Worm (Caenorhabditis elegans): Measurements from ENCODE around the gene T26A8.3.

T26A8.3 gene

DNA sequence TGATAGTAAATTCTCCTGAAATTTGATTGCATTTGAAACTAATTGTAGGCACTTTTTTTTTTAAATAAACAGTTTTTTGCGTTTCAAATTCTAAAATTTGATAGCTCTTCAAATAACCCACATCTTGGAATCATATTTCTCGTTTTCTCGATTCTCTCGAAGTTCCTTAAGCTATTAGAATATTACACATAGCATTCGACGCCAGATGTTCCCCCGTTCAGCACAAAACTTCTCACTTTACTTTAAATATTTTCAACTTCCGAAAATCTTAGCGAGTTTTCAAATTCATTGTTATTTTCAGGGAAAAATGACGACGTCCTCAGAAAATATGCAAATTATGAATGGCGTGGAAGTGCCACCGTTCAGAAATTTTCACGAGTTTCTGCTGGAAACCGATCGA is 46.8 kb downstream of the T26A8.3 start, which contains the start of gene praf-3:
praf-3 (plus strand) TSS at position 301 of the 400 bp plus-strand sequence.
- TF ChIP-seq fkh-2 (tag; optimal IDR thresholded peaks at IDR 0.05) = no peak
- no peak for TF ChIP-seq fkh-10 (GFP tag; optimal IDR thresholded peaks at IDR 0.05)
- no peak for TF ChIP-seq egl-5 (tag; optimal IDR thresholded peaks at IDR 0.05)
- no peak for TF ChIP-seq nhr-12 (tag; optimal IDR thresholded peaks at IDR 0.05)
- TF ChIP-seq unc-62 (GFP tag; optimal IDR thresholded peaks at IDR 0.05) = no peak
- no peak for TF ChIP-seq mml-1 (tag; optimal IDR thresholded peaks at IDR 0.05)
- no peak for TF ChIP-seq lin-39 (tag; optimal IDR thresholded peaks at IDR 0.05)
- no peak for TF ChIP-seq ZK546.5 (tag; optimal IDR thresholded peaks at IDR 0.05)
- TF ChIP-seq pha-4 (tag; optimal IDR thresholded peaks at IDR 0.05) = no peak
- no peak for TF ChIP-seq sea-2 (GFP tag; optimal IDR thresholded peaks at IDR 0.05)
- TF ChIP-seq snpc-4 (tag; optimal IDR thresholded peaks at IDR 0.05) = no peak
- no peak for TF ChIP-seq nhr-28 (tag; optimal IDR thresholded peaks at IDR 0.05)
- TF ChIP-seq ceh-9 (tag; optimal IDR thresholded peaks at IDR 0.05) = no peak
- no peak for TF ChIP-seq nfya-1 (tag; optimal IDR thresholded peaks at IDR 0.05; ENCODE audit: insufficient read depth)
- TF ChIP-seq fos-1 (tag; optimal IDR thresholded peaks at IDR 0.05) = no peak
- no peak for TF ChIP-seq nhr-77 (tag; optimal IDR thresholded peaks at IDR 0.05)
- TF ChIP-seq ztf-4 (tag; optimal IDR thresholded peaks at IDR 0.05) = no peak
- TF ChIP-seq jun-1 (tag; optimal IDR thresholded peaks at IDR 0.05) = no peak
- no peak for TF ChIP-seq mdl-1 (tag; optimal IDR thresholded peaks at IDR 0.05)
- TF ChIP-seq pqm-1 (tag; optimal IDR thresholded peaks at IDR 0.05) = no peak

DNA sequence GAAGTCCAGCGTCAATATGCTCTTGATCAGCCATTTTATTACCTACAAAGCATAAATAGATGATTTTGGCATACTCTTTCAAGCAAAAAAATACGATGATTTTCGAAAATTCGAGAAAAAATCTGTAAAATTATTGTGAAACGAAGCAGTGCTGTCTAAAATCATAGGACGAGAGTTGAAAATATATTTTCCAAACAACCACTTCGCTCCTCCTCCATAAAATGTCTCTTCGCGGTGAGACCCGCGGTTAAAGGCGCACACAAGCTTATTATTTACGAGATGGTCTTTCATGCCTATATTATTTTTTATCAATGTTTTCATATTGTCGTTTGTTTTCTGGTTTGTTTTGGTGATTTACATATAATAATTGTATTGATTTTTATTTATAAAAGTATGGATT is 47.2 kb downstream of the T26A8.3 start, which contains the start of gene nap-1:
nap-1 (minus strand) TSS at position 42 of the 400 bp plus-strand sequence.
- peak; percentile 58 for TF ChIP-seq elt-2 (tag; optimal IDR thresholded peaks at IDR 0.05)
- peak; percentile 95 for TF ChIP-seq pha-4 (tag; optimal IDR thresholded peaks at IDR 0.05)
- TF ChIP-seq aly-2 (tag; optimal IDR thresholded peaks at IDR 0.05) = no peak
- TF ChIP-seq jun-1 (tag; optimal IDR thresholded peaks at IDR 0.05) = no peak
- peak; percentile 87 for TF ChIP-seq nfya-1 (tag; optimal IDR thresholded peaks at IDR 0.05; ENCODE audit: insufficient read depth)
- TF ChIP-seq nhr-12 (tag; optimal IDR thresholded peaks at IDR 0.05) = no peak
- TF ChIP-seq nhr-67 (tag; optimal IDR thresholded peaks at IDR 0.05) = no peak
- TF ChIP-seq ceh-28 (tag; optimal IDR thresholded peaks at IDR 0.05) = peak; percentile 39
- TF ChIP-seq egl-5 (tag; optimal IDR thresholded peaks at IDR 0.05) = peak; percentile 85
- TF ChIP-seq hmg-11 (tag; optimal IDR thresholded peaks at IDR 0.05) = peak; percentile 68
- no peak for TF ChIP-seq mml-1 (tag; optimal IDR thresholded peaks at IDR 0.05)
- no peak for TF ChIP-seq egl-27 (tag; optimal IDR thresholded peaks at IDR 0.05)
- TF ChIP-seq ceh-82 (tag; optimal IDR thresholded peaks at IDR 0.05) = no peak
- no peak for TF ChIP-seq elt-3 (tag; optimal IDR thresholded peaks at IDR 0.05)
- TF ChIP-seq nhr-77 (tag; optimal IDR thresholded peaks at IDR 0.05) = no peak
- no peak for TF ChIP-seq ceh-16 (tag; optimal IDR thresholded peaks at IDR 0.05)
- no peak for TF ChIP-seq sea-2 (GFP tag; optimal IDR thresholded peaks at IDR 0.05)
- no peak for TF ChIP-seq zag-1 (tag; optimal IDR thresholded peaks at IDR 0.05)
- TF ChIP-seq unc-62 (GFP tag; optimal IDR thresholded peaks at IDR 0.05) = peak; percentile 26
- no peak for TF ChIP-seq nhr-11 (tag; optimal IDR thresholded peaks at IDR 0.05)
- peak; percentile 33 for TF ChIP-seq skn-1 (tag; optimal IDR thresholded peaks at IDR 0.05)
- TF ChIP-seq R02D3.7 (tag; optimal IDR thresholded peaks at IDR 0.05) = peak; percentile 97
- TF ChIP-seq fos-1 (tag; optimal IDR thresholded peaks at IDR 0.05) = no peak
- TF ChIP-seq ama-1 (optimal IDR thresholded peaks at IDR 0.05) = peak; percentile 14
- peak; percentile 24 for TF ChIP-seq fkh-10 (GFP tag; optimal IDR thresholded peaks at IDR 0.05)
- TF ChIP-seq snpc-4 (tag; optimal IDR thresholded peaks at IDR 0.05) = peak; percentile 83
- TF ChIP-seq lsy-12 (tag; optimal IDR thresholded peaks at IDR 0.05) = no peak
- TF ChIP-seq unc-39 (tag; optimal IDR thresholded peaks at IDR 0.05) = no peak
- TF ChIP-seq nhr-25 (tag; optimal IDR thresholded peaks at IDR 0.05) = peak; percentile 47
- no peak for TF ChIP-seq nhr-237 (tag; optimal IDR thresholded peaks at IDR 0.05)
- no peak for TF ChIP-seq ZK546.5 (tag; optimal IDR thresholded peaks at IDR 0.05)
- no peak for TF ChIP-seq nhr-28 (tag; optimal IDR thresholded peaks at IDR 0.05)
- no peak for TF ChIP-seq mdl-1 (tag; optimal IDR thresholded peaks at IDR 0.05)
- TF ChIP-seq lin-15B (tag; optimal IDR thresholded peaks at IDR 0.05) = peak; percentile 82
- no peak for TF ChIP-seq ztf-11 (tag; optimal IDR thresholded peaks at IDR 0.05)
- no peak for TF ChIP-seq eor-1 (tag; optimal IDR thresholded peaks at IDR 0.05)
- TF ChIP-seq elt-1 (tag; optimal IDR thresholded peaks at IDR 0.05) = no peak
- no peak for TF ChIP-seq nhr-43 (tag; optimal IDR thresholded peaks at IDR 0.05; ENCODE audit: poor library complexity, severe bottlenecking)
- TF ChIP-seq ztf-4 (tag; optimal IDR thresholded peaks at IDR 0.05) = peak; percentile 62
- no peak for TF ChIP-seq ceh-9 (tag; optimal IDR thresholded peaks at IDR 0.05)
- TF ChIP-seq daf-12 (tag; optimal IDR thresholded peaks at IDR 0.05) = no peak
- TF ChIP-seq nhr-23 (tag; optimal IDR thresholded peaks at IDR 0.05) = peak; percentile 75
- peak; percentile 84 for TF ChIP-seq lin-39 (tag; optimal IDR thresholded peaks at IDR 0.05)
- TF ChIP-seq pqm-1 (tag; optimal IDR thresholded peaks at IDR 0.05) = peak; percentile 43
- no peak for TF ChIP-seq fkh-2 (tag; optimal IDR thresholded peaks at IDR 0.05)
- TF ChIP-seq tbx-2 (tag; optimal IDR thresholded peaks at IDR 0.05) = no peak
- TF ChIP-seq nhr-76 (tag; optimal IDR thresholded peaks at IDR 0.05) = no peak
